Worm (Caenorhabditis elegans) whole organism, midembryonic: ENCODE measurements around the gene PDB1.1.

Experiments
- T22C8.4 ChIP-seq: fragments of 200-800 bp; sonication (Bioruptor generic); IDR thresholded peaks from 2 replicates; pipeline ENCODE4 v1.3.6; 2022; ENCODE audit warnings: missing genetic modification characterization, missing compliant biosample characterization
- cog-1 ChIP-seq: sonication (generic microtip); optimal IDR thresholded peaks from 2 replicates; lab custom pipeline; 2016; ENCODE audit warnings: missing genetic modification characterization, missing compliant biosample characterization
- flt-1 ChIP-seq: fragments of 200-800 bp; sonication (Bioruptor generic); IDR thresholded peaks from 2 replicates; pipeline ENCODE4 v1.3.6; 2022; ENCODE audit warnings: missing genetic modification characterization, missing compliant biosample characterization
- klf-2 ChIP-seq: fragments of 200-800 bp; sonication (Bioruptor generic); conservative IDR thresholded peaks from 2 replicates; pipeline ENCODE4 v1.3.6; 2022; ENCODE audit warnings: missing genetic modification reagents, missing genetic modification characterization, missing compliant biosample characterization
- med-1 ChIP-seq: sonication (generic microtip); optimal IDR thresholded peaks from 2 replicates; lab custom pipeline; 2017; ENCODE audit warnings: missing genetic modification characterization, mild to moderate bottlenecking, missing compliant biosample characterization, antibody characterized with exemption, missing genetic modification reagents; ENCODE audit not compliant: insufficient read depth
- ref-1 ChIP-seq: fragments of 200-800 bp; sonication (Bioruptor generic); conservative IDR thresholded peaks from 2 replicates; pipeline ENCODE4 v1.3.6; 2022; ENCODE audit warnings: missing genetic modification reagents, missing genetic modification characterization, missing compliant biosample characterization
- tab-1 ChIP-seq: fragments of 200-800 bp; sonication (Bioruptor generic); IDR thresholded peaks from 2 replicates; pipeline ENCODE4 v1.3.6; 2022; ENCODE audit warnings: missing genetic modification characterization, missing compliant biosample characterization
- ztf-23 ChIP-seq: fragments of 200-800 bp; sonication (Bioruptor generic); IDR thresholded peaks from 2 replicates; pipeline ENCODE4 v1.3.6; 2022; ENCODE audit warnings: missing genetic modification reagents, missing genetic modification characterization, missing compliant biosample characterization
- ztf-29 ChIP-seq: fragments of 200-800 bp; sonication (Bioruptor generic); IDR thresholded peaks from 2 replicates; pipeline ENCODE4 v1.3.6; 2022; ENCODE audit warnings: missing genetic modification reagents, missing genetic modification characterization, missing compliant biosample characterization

DNA sequence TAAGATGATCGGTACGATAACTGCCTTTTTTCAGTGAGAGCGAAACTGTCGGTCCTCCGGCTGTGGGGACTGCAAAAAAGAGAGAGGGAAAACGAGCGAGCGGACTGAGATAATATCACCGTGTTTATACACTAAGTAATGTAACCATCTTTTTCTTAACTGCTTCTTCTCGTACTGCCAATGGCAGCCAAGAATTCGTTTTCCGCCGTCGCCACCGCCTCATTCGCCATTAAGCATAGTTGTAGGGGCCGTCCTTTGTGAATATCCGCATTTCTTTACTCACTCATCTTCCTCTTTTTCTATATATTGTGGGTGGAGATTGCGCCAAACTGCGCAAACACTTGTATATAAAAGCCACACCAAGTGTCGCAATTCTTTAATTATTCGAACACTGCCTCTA lies 12.4 kb downstream of the PDB1.1 start, which contains the start of gene col-174:
- no peak for TF ChIP-seq med-1 (GFP tag; lab: Kevin White, UChicago)
- no peak for TF ChIP-seq tab-1
- TF ChIP-seq ztf-29 (GFP tag; lab: Robert Waterston, UW): no peak
- no peak for TF ChIP-seq flt-1 (GFP tag; lab: Robert Waterston, UW)
- TF ChIP-seq ref-1 (GFP tag; lab: Robert Waterston, UW): no peak
- TF ChIP-seq klf-2 (GFP tag; lab: Robert Waterston, UW): no peak
- no peak for TF ChIP-seq T22C8.4 (GFP tag; lab: Robert Waterston, UW)
- TF ChIP-seq cog-1 (tag; lab: Kevin White, UChicago): no peak
- TF ChIP-seq ztf-23 (GFP tag; lab: Robert Waterston, UW): no peak
